Worm (Caenorhabditis elegans) whole organism, mixed stage, embryonic: Measurements from ENCODE around the gene egl-38.

ENCODE experiments used
- M03D4.4 ChIP-seq: sonication (generic microtip); optimal IDR thresholded peaks from 2 replicates; lab custom pipeline; 2017; ENCODE audit warnings: mild to moderate bottlenecking, missing genetic modification characterization, missing compliant biosample characterization
- bed-3 ChIP-seq: fragments of 200-800 bp; sonication (Bioruptor generic); optimal IDR thresholded peaks from 3 replicates; lab custom pipeline; 2018; ENCODE audit warnings: mild to moderate bottlenecking, missing genetic modification characterization, moderate library complexity, missing compliant biosample characterization
- blmp-1 ChIP-seq: fragments of 150-350 bp; optimal IDR thresholded peaks from 2 replicates; lab custom pipeline; 2014; ENCODE audit warnings: missing biosample characterization, missing genetic modification characterization
- ceh-39 ChIP-seq: fragments of 150-350 bp; optimal IDR thresholded peaks from 2 replicates; lab custom pipeline; 2014; ENCODE audit warnings: missing biosample characterization, missing genetic modification characterization
- ceh-83 ChIP-seq: fragments of 200-800 bp; sonication (Bioruptor generic); optimal IDR thresholded peaks from 2 replicates; lab custom pipeline; 2018; ENCODE audit warnings: mild to moderate bottlenecking, missing genetic modification characterization, missing compliant biosample characterization
- ces-1 ChIP-seq: fragments of 150-350 bp; optimal IDR thresholded peaks from 2 replicates; lab custom pipeline; 2014; ENCODE audit warnings: missing biosample characterization, missing genetic modification reagents, missing genetic modification characterization
- cnd-1 ChIP-seq: fragments of 200-800 bp; sonication (Bioruptor generic); optimal IDR thresholded peaks from 2 replicates; lab custom pipeline; 2018; ENCODE audit warnings: mild to moderate bottlenecking, missing genetic modification characterization, missing compliant biosample characterization
- drap-1 ChIP-seq: fragments of 200-800 bp; sonication (Bioruptor generic); optimal IDR thresholded peaks from 3 replicates; lab custom pipeline; 2018; ENCODE audit warnings: mild to moderate bottlenecking, missing genetic modification characterization, missing compliant biosample characterization
- elt-1 ChIP-seq: sonication (generic microtip); optimal IDR thresholded peaks from 2 replicates; lab custom pipeline; 2017; ENCODE audit warnings: missing genetic modification characterization, mild to moderate bottlenecking, missing compliant biosample characterization, antibody characterized with exemption, moderate library complexity, borderline replicate concordance; ENCODE audit not compliant: insufficient read depth
- elt-3 ChIP-seq: fragments of 150-350 bp; optimal IDR thresholded peaks from 2 replicates; lab custom pipeline; 2014; ENCODE audit warnings: missing biosample characterization, missing genetic modification characterization
- flh-1 ChIP-seq: fragments of 200-800 bp; sonication (Bioruptor generic); optimal IDR thresholded peaks from 2 replicates; lab custom pipeline; 2018; ENCODE audit warnings: mild to moderate bottlenecking, missing genetic modification characterization, moderate library complexity, missing compliant biosample characterization
- ham-2 ChIP-seq: fragments of 200-800 bp; sonication (Bioruptor generic); optimal IDR thresholded peaks from 2 replicates; lab custom pipeline; 2018; ENCODE audit warnings: mild to moderate bottlenecking, missing genetic modification characterization, missing compliant biosample characterization
- hlh-1 ChIP-seq: fragments of 150-350 bp; optimal IDR thresholded peaks from 2 replicates; lab custom pipeline; 2014; ENCODE audit warnings: missing biosample characterization, missing genetic modification reagents, missing genetic modification characterization
- lin-13 ChIP-seq: fragments of 150-350 bp; optimal IDR thresholded peaks from 2 replicates; lab custom pipeline; 2014; ENCODE audit warnings: missing biosample characterization, missing genetic modification characterization
- lsy-2 ChIP-seq: fragments of 150-350 bp; optimal IDR thresholded peaks from 2 replicates; lab custom pipeline; 2014; ENCODE audit warnings: missing biosample characterization, missing genetic modification characterization
- mab-5 ChIP-seq: fragments of 150-350 bp; optimal IDR thresholded peaks from 2 replicates; lab custom pipeline; 2014; ENCODE audit warnings: missing biosample characterization, missing genetic modification characterization
- mep-1 ChIP-seq: fragments of 150-350 bp; optimal IDR thresholded peaks from 2 replicates; lab custom pipeline; 2017; ENCODE audit warnings: missing biosample characterization, missing genetic modification reagents, missing genetic modification characterization, inconsistent platforms
- mls-2 ChIP-seq: sonication (generic microtip); optimal IDR thresholded peaks from 2 replicates; lab custom pipeline; 2016; ENCODE audit warnings: mild to moderate bottlenecking, missing genetic modification characterization, moderate library complexity, missing compliant biosample characterization
- nhr-12 ChIP-seq: fragments of 150-350 bp; optimal IDR thresholded peaks from 2 replicates; lab custom pipeline; 2014; ENCODE audit warnings: missing biosample characterization, missing genetic modification characterization
- nhr-2 ChIP-seq: fragments of 150-350 bp; optimal IDR thresholded peaks from 2 replicates; lab custom pipeline; 2014; ENCODE audit warnings: missing biosample characterization, missing genetic modification characterization
- nhr-237 ChIP-seq: fragments of 150-350 bp; optimal IDR thresholded peaks from 2 replicates; lab custom pipeline; 2014; ENCODE audit warnings: missing biosample characterization, missing genetic modification characterization
- nhr-28 ChIP-seq: fragments of 150-350 bp; optimal IDR thresholded peaks from 2 replicates; lab custom pipeline; 2014; ENCODE audit warnings: missing biosample characterization, missing genetic modification characterization
- nhr-76 ChIP-seq: sonication (generic microtip); optimal IDR thresholded peaks from 2 replicates; lab custom pipeline; 2017; ENCODE audit warnings: missing biosample characterization, missing genetic modification characterization
- pha-4 ChIP-seq: fragments of 150-350 bp; optimal IDR thresholded peaks from 2 replicates; lab custom pipeline; 2018; ENCODE audit warnings: missing biosample characterization, missing genetic modification reagents, missing genetic modification characterization
- sem-2 ChIP-seq: fragments of 200-800 bp; sonication (Bioruptor generic); optimal IDR thresholded peaks from 2 replicates; lab custom pipeline; 2018; ENCODE audit warnings: mild to moderate bottlenecking, missing genetic modification characterization, missing compliant biosample characterization
- snpc-4 ChIP-seq: fragments of 150-350 bp; optimal IDR thresholded peaks from 2 replicates; lab custom pipeline; 2014; ENCODE audit warnings: missing biosample characterization, missing genetic modification characterization
- tbx-8 ChIP-seq: fragments of 200-800 bp; sonication (Bioruptor generic); optimal IDR thresholded peaks from 2 replicates; lab custom pipeline; 2018; ENCODE audit warnings: mild to moderate bottlenecking, missing genetic modification characterization, moderate library complexity, missing compliant biosample characterization
- unc-120 ChIP-seq: sonication (generic microtip); optimal IDR thresholded peaks from 2 replicates; lab custom pipeline; 2017; ENCODE audit warnings: missing genetic modification characterization, missing compliant biosample characterization; ENCODE audit not compliant: poor library complexity, severe bottlenecking
- unc-39 ChIP-seq: fragments of 150-350 bp; optimal IDR thresholded peaks from 2 replicates; lab custom pipeline; 2014; ENCODE audit warnings: missing biosample characterization, missing genetic modification characterization
- unc-62 ChIP-seq: fragments of 150-350 bp; optimal IDR thresholded peaks from 2 replicates; lab custom pipeline; 2014; ENCODE audit warnings: missing biosample characterization, missing genetic modification reagents, missing genetic modification characterization
- zip-8 ChIP-seq: fragments of 150-350 bp; optimal IDR thresholded peaks from 2 replicates; lab custom pipeline; 2014; ENCODE audit warnings: missing biosample characterization, missing genetic modification characterization
- ztf-11 ChIP-seq: fragments of 150-350 bp; optimal IDR thresholded peaks from 2 replicates; lab custom pipeline; 2014; ENCODE audit warnings: missing biosample characterization, missing genetic modification characterization

Gene egl-38

ce11 chrIV:10144909-10145308 is 34.6 kb upstream of the egl-38 start:
- TF ChIP-seq lsy-2 (tag; lab: Kevin White, UChicago) = no peak
- no peak for TF ChIP-seq flh-1 (GFP tag; lab: Kevin White, UChicago)
- no peak for TF ChIP-seq tbx-8
- no peak for TF ChIP-seq nhr-237 (tag; lab: Kevin White, UChicago)
- TF ChIP-seq bed-3 (GFP tag; lab: Kevin White, UChicago) = no peak
- TF ChIP-seq drap-1 (GFP tag; lab: Kevin White, UChicago) = no peak
- TF ChIP-seq hlh-1 (tag; lab: Kevin White, UChicago) = no peak
- no peak for TF ChIP-seq lin-13 (tag; lab: Kevin White, UChicago)

ce11 chrIV:10144487-10144886 is 34.2 kb upstream of the egl-38 start:
- no peak for TF ChIP-seq pha-4 (tag; lab: Kevin White, UChicago)
- TF ChIP-seq zip-8 (tag; lab: Kevin White, UChicago) = no peak
- TF ChIP-seq ceh-83 (GFP tag; lab: Kevin White, UChicago) = no peak
- no peak for TF ChIP-seq nhr-28 (tag; lab: Kevin White, UChicago)
- no peak for TF ChIP-seq snpc-4 (tag; lab: Kevin White, UChicago)
- TF ChIP-seq elt-3 (tag; lab: Kevin White, UChicago) = no peak

- TF ChIP-seq nhr-12 (no peak), drap-1 (GFP tag; lab: Kevin White, UChicago) (no peak), ham-2 (GFP tag; lab: Kevin White, UChicago) (no peak), nhr-28 (tag; lab: Kevin White, UChicago) (no peak), ces-1 (GFP tag; lab: Kevin White, UChicago) (no peak), elt-1 (tag; lab: Kevin White, UChicago) (no peak), M03D4.4 (no peak), mls-2 (tag; lab: Kevin White, UChicago) (no peak), bed-3 (GFP tag; lab: Kevin White, UChicago) (no peak), nhr-76 (tag; lab: Kevin White, UChicago) (no peak), sem-2 (GFP tag; lab: Kevin White, UChicago) (no peak), pha-4 (tag; lab: Kevin White, UChicago) (no peak)
These were observed 33.3 kb upstream of the egl-38 start, which contains the start of gene msp-38 for ce11 chrIV:10143640-10144039. Gene msp-38 (minus strand): TSS chrIV:10143740.

- TF ChIP-seq elt-1 (tag; lab: Kevin White, UChicago) (no peak), nhr-237 (tag; lab: Kevin White, UChicago) (no peak), ztf-11 (tag; lab: Kevin White, UChicago) (no peak), nhr-2 (no peak), sem-2 (GFP tag; lab: Kevin White, UChicago) (no peak), bed-3 (GFP tag; lab: Kevin White, UChicago) (no peak), elt-3 (tag; lab: Kevin White, UChicago) (no peak), mab-5 (tag; lab: Kevin White, UChicago) (no peak), lin-13 (tag; lab: Kevin White, UChicago) (no peak), M03D4.4 (no peak), unc-120 (tag; lab: Kevin White, UChicago) (no peak), ceh-39 (no peak), mls-2 (tag; lab: Kevin White, UChicago) (no peak), blmp-1 (no peak), ceh-83 (GFP tag; lab: Kevin White, UChicago) (no peak), unc-39 (no peak)
These were observed 31.7 kb upstream of the egl-38 start, which contains the start of the genes gst-2, gst-4 and dhs-12 for ce11 chrIV:10141930-10142505. Gene gst-2 (minus strand): TSS chrIV:10142061. Gene gst-4 (plus strand): TSS chrIV:10142225. Gene dhs-12 (plus strand): TSS chrIV:10142455.

ce11 chrIV:10140143-10140542 is 29.8 kb upstream of the egl-38 start, which contains the start of gene gst-3:
Gene gst-3 (minus strand): TSS chrIV:10140243.
- TF ChIP-seq mls-2 (tag; lab: Kevin White, UChicago) (no peak), mep-1 (no peak), ces-1 (GFP tag; lab: Kevin White, UChicago) (no peak), ceh-83 (GFP tag; lab: Kevin White, UChicago) (no peak), cnd-1 (tag; lab: Kevin White, UChicago) (no peak), hlh-1 (tag; lab: Kevin White, UChicago) (no peak), elt-3 (tag; lab: Kevin White, UChicago) (no peak), nhr-12 (no peak), bed-3 (GFP tag; lab: Kevin White, UChicago) (no peak), pha-4 (tag; lab: Kevin White, UChicago) (no peak), ceh-39 (no peak), unc-62 (no peak), unc-39 (no peak), lsy-2 (tag; lab: Kevin White, UChicago) (no peak), nhr-2 (no peak), drap-1 (GFP tag; lab: Kevin White, UChicago) (no peak), mab-5 (tag; lab: Kevin White, UChicago) (no peak)
